Worm (Caenorhabditis elegans) whole organism, L1 larva: ENCODE results near the gene ddo-3.
A peak's percentile ranks its signal among the peaks of the same experiment; 100 is the strongest.

Experiments
- C16A3.4 ChIP-seq: fragments of 150-350 bp; optimal IDR thresholded peaks from 2 replicates; lab custom pipeline; 2014; ENCODE audit warnings: missing biosample characterization, missing genetic modification characterization
- F16B12.6 ChIP-seq: fragments of 150-350 bp; optimal IDR thresholded peaks from 2 replicates; lab custom pipeline; 2014; ENCODE audit warnings: missing biosample characterization, missing genetic modification characterization
- alr-1 ChIP-seq: fragments of 200-800 bp; sonication (Bioruptor generic); optimal IDR thresholded peaks from 2 replicates; lab custom pipeline; 2018; ENCODE audit warnings: borderline replicate concordance, mild to moderate bottlenecking, missing genetic modification characterization, missing compliant biosample characterization
- aly-2 ChIP-seq: fragments of 150-350 bp; optimal IDR thresholded peaks from 2 replicates; lab custom pipeline; 2014; ENCODE audit warnings: missing biosample characterization, missing genetic modification characterization
- ama-1 ChIP-seq: fragments of 150-350 bp; optimal IDR thresholded peaks from 2 replicates; lab custom pipeline; 2014
- blmp-1 ChIP-seq: fragments of 150-350 bp; optimal IDR thresholded peaks from 2 replicates; lab custom pipeline; 2014; ENCODE audit warnings: missing biosample characterization, missing genetic modification characterization
- ceh-82 ChIP-seq, 3 experiments: fragments of 150-350 bp in 1 of 3; sonication (generic microtip) in 2 of 3; optimal IDR thresholded peaks; 2 replicates each; lab custom pipeline; 2014 to 2017; ENCODE audit warnings: missing biosample characterization in 3 of 3, missing genetic modification characterization in 3 of 3
- ceh-88 ChIP-seq: fragments of 200-800 bp; sonication (Bioruptor generic); IDR thresholded peaks from 2 replicates; pipeline ENCODE4 v1.3.6; 2022; ENCODE audit warnings: missing genetic modification characterization, missing compliant biosample characterization
- ceh-90 ChIP-seq: sonication (generic microtip); optimal IDR thresholded peaks from 2 replicates; lab custom pipeline; 2016; ENCODE audit warnings: missing genetic modification characterization, missing compliant biosample characterization
- dpl-1 ChIP-seq, 3 experiments: fragments of 150-350 bp in 2 of 3; sonication (generic microtip) in 1 of 3; optimal IDR thresholded peaks; 2 replicates each; lab custom pipeline; 2014 to 2017; ENCODE audit warnings: missing biosample characterization in 3 of 3, missing genetic modification characterization in 3 of 3, missing genetic modification reagents in 3 of 3
- dsc-1 ChIP-seq: sonication (generic microtip); optimal IDR thresholded peaks from 2 replicates; lab custom pipeline; 2016; ENCODE audit warnings: mild to moderate bottlenecking, missing genetic modification characterization, missing compliant biosample characterization
- efl-1 ChIP-seq, 4 experiments: fragments of 150-350 bp; optimal IDR thresholded peaks in 3 of 4; peaks in 1 of 4; 1 replicate in 1 of 4; 2 replicates in 3 of 4; lab custom pipeline; 2014; ENCODE audit warnings: missing biosample characterization in 2 of 4, missing genetic modification characterization in 2 of 4, missing genetic modification reagents in 2 of 4
- elt-2 ChIP-seq: sonication (generic microtip); optimal IDR thresholded peaks from 2 replicates; lab custom pipeline; 2016; ENCODE audit warnings: missing genetic modification characterization, mild to moderate bottlenecking, inconsistent platforms, missing compliant biosample characterization, missing genetic modification reagents
- elt-3 ChIP-seq, 6 experiments: fragments of 150-350 bp in 1 of 6; sonication (generic microtip); optimal IDR thresholded peaks; 2 replicates each; lab custom pipeline; 2017 to 2018; ENCODE audit warnings: missing biosample characterization in 6 of 6, missing genetic modification characterization in 6 of 6, inconsistent platforms in 1 of 6
- fkh-8 ChIP-seq: sonication (generic microtip); optimal IDR thresholded peaks from 2 replicates; lab custom pipeline; 2016; ENCODE audit warnings: mild to moderate bottlenecking, missing genetic modification characterization, missing compliant biosample characterization
- fos-1 ChIP-seq: fragments of 150-350 bp; optimal IDR thresholded peaks from 2 replicates; lab custom pipeline; 2014; ENCODE audit warnings: missing biosample characterization, missing genetic modification characterization
- grh-1 ChIP-seq: fragments of 200-800 bp; sonication (Bioruptor generic); IDR thresholded peaks from 2 replicates; pipeline ENCODE4 v1.3.6; 2022; ENCODE audit warnings: missing genetic modification reagents, missing genetic modification characterization, missing compliant biosample characterization
- isw-1 ChIP-seq: fragments of 200-800 bp; sonication (Bioruptor generic); IDR thresholded peaks from 2 replicates; pipeline ENCODE4 v1.3.6; 2022; ENCODE audit warnings: missing genetic modification characterization, missing compliant biosample characterization
- lin-14 ChIP-seq: fragments of 200-800 bp; sonication (Bioruptor generic); optimal IDR thresholded peaks from 2 replicates; lab custom pipeline; 2018; ENCODE audit warnings: mild to moderate bottlenecking, missing genetic modification characterization, moderate library complexity, missing compliant biosample characterization
- lin-15B ChIP-seq: fragments of 150-350 bp; sonication (generic microtip); optimal IDR thresholded peaks from 3 replicates; lab custom pipeline; 2014; ENCODE audit warnings: missing biosample characterization, missing genetic modification characterization
- lin-35 ChIP-seq, 2 experiments: fragments of 150-350 bp; optimal IDR thresholded peaks; 2 replicates each; lab custom pipeline; 2014; ENCODE audit warnings: missing biosample characterization in 2 of 2, missing genetic modification characterization in 2 of 2, missing genetic modification reagents in 2 of 2
- lir-3 ChIP-seq: sonication (generic microtip); optimal IDR thresholded peaks from 2 replicates; lab custom pipeline; 2016; ENCODE audit warnings: mild to moderate bottlenecking, missing genetic modification characterization, moderate library complexity, missing compliant biosample characterization; ENCODE audit not compliant: poor library complexity
- lsy-2 ChIP-seq, 2 experiments: fragments of 150-350 bp; optimal IDR thresholded peaks; 2 replicates each; lab custom pipeline; 2014; ENCODE audit warnings: missing biosample characterization in 2 of 2, missing genetic modification characterization in 2 of 2
- mep-1 ChIP-seq: fragments of 150-350 bp; optimal IDR thresholded peaks from 2 replicates; lab custom pipeline; 2014; ENCODE audit warnings: missing biosample characterization, missing genetic modification characterization
- nhr-12 ChIP-seq: sonication (generic microtip); optimal IDR thresholded peaks from 2 replicates; lab custom pipeline; 2017; ENCODE audit warnings: missing biosample characterization, missing genetic modification characterization
- nhr-19 ChIP-seq: fragments of 200-800 bp; sonication (Bioruptor generic); conservative IDR thresholded peaks from 2 replicates; pipeline ENCODE4 v1.3.6; 2022; ENCODE audit warnings: missing genetic modification characterization, missing compliant biosample characterization
- nhr-20 ChIP-seq: sonication (generic microtip); optimal IDR thresholded peaks from 2 replicates; lab custom pipeline; 2016; ENCODE audit warnings: mild to moderate bottlenecking, missing genetic modification characterization, missing compliant biosample characterization
- nhr-237 ChIP-seq: fragments of 150-350 bp; optimal IDR thresholded peaks from 2 replicates; lab custom pipeline; 2014; ENCODE audit warnings: missing biosample characterization, missing genetic modification characterization
- nhr-47 ChIP-seq: sonication (generic microtip); optimal IDR thresholded peaks from 2 replicates; lab custom pipeline; 2016; ENCODE audit warnings: mild to moderate bottlenecking, missing genetic modification characterization, moderate library complexity, missing compliant biosample characterization
- nhr-71 ChIP-seq: sonication (generic microtip); optimal IDR thresholded peaks from 2 replicates; lab custom pipeline; 2016; ENCODE audit warnings: mild to moderate bottlenecking, missing genetic modification characterization, moderate library complexity, missing compliant biosample characterization
- nhr-85 ChIP-seq: sonication (generic microtip); peaks from one replicate; lab custom pipeline; 2016; ENCODE audit warnings: missing genetic modification characterization, inconsistent platforms, missing compliant biosample characterization
- nhr-90 ChIP-seq: sonication (generic microtip); optimal IDR thresholded peaks from 2 replicates; lab custom pipeline; 2016; ENCODE audit warnings: mild to moderate bottlenecking, missing genetic modification characterization, missing compliant biosample characterization; ENCODE audit not compliant: poor library complexity
- rnt-1 ChIP-seq: sonication (generic microtip); optimal IDR thresholded peaks from 2 replicates; lab custom pipeline; 2016; ENCODE audit warnings: mild to moderate bottlenecking, missing genetic modification characterization, moderate library complexity, missing compliant biosample characterization
- skn-1 ChIP-seq: fragments of 150-350 bp; optimal IDR thresholded peaks from 2 replicates; lab custom pipeline; 2014; ENCODE audit warnings: missing biosample characterization, missing genetic modification characterization
- snpc-4 ChIP-seq: fragments of 150-350 bp; optimal IDR thresholded peaks from 2 replicates; lab custom pipeline; 2014; ENCODE audit warnings: missing biosample characterization, missing genetic modification characterization
- snu-23 ChIP-seq: sonication (generic microtip); optimal IDR thresholded peaks from 2 replicates; lab custom pipeline; 2016; ENCODE audit warnings: missing genetic modification characterization, missing compliant biosample characterization
- sptf-1 ChIP-seq: fragments of 150-350 bp; optimal IDR thresholded peaks from 2 replicates; lab custom pipeline; 2014; ENCODE audit warnings: missing biosample characterization, missing genetic modification characterization
- swsn-7 ChIP-seq: sonication (generic microtip); optimal IDR thresholded peaks from 2 replicates; lab custom pipeline; 2016; ENCODE audit warnings: missing genetic modification characterization, missing compliant biosample characterization
- tbx-2 ChIP-seq: sonication (generic microtip); optimal IDR thresholded peaks from 2 replicates; lab custom pipeline; 2016; ENCODE audit warnings: missing genetic modification characterization, missing compliant biosample characterization
- xbp-1 ChIP-seq: sonication (generic microtip); optimal IDR thresholded peaks from 2 replicates; lab custom pipeline; 2016; ENCODE audit warnings: missing genetic modification characterization, missing compliant biosample characterization
- ztf-11 ChIP-seq, 2 experiments: sonication (generic microtip); optimal IDR thresholded peaks; 2 replicates each; lab custom pipeline; 2016 to 2017; ENCODE audit warnings: missing genetic modification characterization in 2 of 2, missing biosample characterization in 1 of 2, missing compliant biosample characterization in 1 of 2

The ddo-3 gene

DNA sequence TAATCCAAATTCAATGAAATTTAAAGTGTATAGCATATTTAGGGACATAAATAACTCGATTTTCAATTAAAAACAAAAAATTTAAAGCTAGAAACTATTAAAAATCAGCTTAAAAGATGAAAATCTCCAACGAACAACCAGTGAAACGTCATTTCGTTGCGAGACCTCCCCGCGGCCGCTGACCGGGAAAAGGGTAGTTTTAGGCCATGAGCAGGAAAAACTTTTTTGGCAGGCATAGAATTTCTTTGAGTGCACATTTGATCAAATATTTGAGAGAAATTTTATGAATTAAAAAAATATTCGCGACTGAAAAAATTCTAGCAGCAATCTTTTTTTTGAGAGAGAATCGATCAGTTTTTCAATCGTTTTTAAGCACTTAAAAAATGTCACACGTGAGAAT lies 37.7 kb downstream of the ddo-3 start:
- TF ChIP-seq ama-1 (lab: Kevin White, UChicago) (no peak), nhr-47 (tag; lab: Kevin White, UChicago) (peak; percentile 44), nhr-19 (no peak), nhr-20 (peak; percentile 38), lin-15B (peak; percentile 55), dpl-1 (GFP tag; optimal IDR thresholded peaks at IDR 0.05; lab: Kevin White, UChicago) (peak; percentile 27 to 69 (median 50)), ceh-90 (peak; percentile 49), nhr-90 (tag; lab: Kevin White, UChicago) (peak; percentile 16), xbp-1 (tag; lab: Kevin White, UChicago) (peak; percentile 89), elt-3 (tag; optimal IDR thresholded peaks at IDR 0.05; lab: Kevin White, UChicago) (peak in 1 of 6 experiments; percentile 2), elt-2 (tag; lab: Kevin White, UChicago) (no peak), tbx-2 (tag; lab: Kevin White, UChicago) (peak; percentile 37), efl-1 (optimal IDR thresholded peaks at IDR 0.05; lab: Kevin White, UChicago) (peak; percentile 59 to 66), efl-1 (GFP tag; optimal IDR thresholded peaks at IDR 0.05 in 1 of 2; lab: Kevin White, UChicago) (peak; percentile 54 to 92), fos-1 (tag; lab: Kevin White, UChicago) (no peak), lin-14 (GFP tag; lab: Kevin White, UChicago) (peak; percentile 63), C16A3.4 (tag; lab: Kevin White, UChicago) (peak; percentile 34), ceh-82 (tag; optimal IDR thresholded peaks at IDR 0.05; lab: Kevin White, UChicago) (peak in 1 of 3 experiments; percentile 39), blmp-1 (peak; percentile 63), nhr-12 (tag; lab: Kevin White, UChicago) (no peak), mep-1 (tag; lab: Kevin White, UChicago) (peak; percentile 85), alr-1 (tag; lab: Kevin White, UChicago) (no peak), rnt-1 (tag; lab: Kevin White, UChicago) (peak; percentile 68), lsy-2 (tag; optimal IDR thresholded peaks at IDR 0.05; lab: Kevin White, UChicago) (peak; percentile 39 to 73), snpc-4 (tag; lab: Kevin White, UChicago) (no peak), sptf-1 (no peak), F16B12.6 (tag; lab: Kevin White, UChicago) (peak; percentile 11), ceh-88 (GFP tag; lab: Robert Waterston, UW) (no peak), nhr-85 (tag; lab: Kevin White, UChicago) (peak; percentile 70), snu-23 (GFP tag; lab: Kevin White, UChicago) (peak; percentile 52), aly-2 (tag; lab: Kevin White, UChicago) (no peak), skn-1 (tag; lab: Kevin White, UChicago) (peak; percentile 51), swsn-7 (tag; lab: Kevin White, UChicago) (peak; percentile 23), isw-1 (GFP tag; lab: Robert Waterston, UW) (peak; percentile 34), dsc-1 (no peak), ztf-11 (tag; optimal IDR thresholded peaks at IDR 0.05; lab: Kevin White, UChicago) (no peak), lir-3 (tag; lab: Kevin White, UChicago) (peak; percentile 56), fkh-8 (tag; lab: Kevin White, UChicago) (peak; percentile 51), nhr-71 (tag; lab: Kevin White, UChicago) (peak; percentile 60), nhr-237 (tag; lab: Kevin White, UChicago) (no peak), lin-35 (GFP tag; optimal IDR thresholded peaks at IDR 0.05; lab: Kevin White, UChicago) (peak; percentile 46 to 66), grh-1 (GFP tag; lab: Robert Waterston, UW) (no peak)
